Worm (Caenorhabditis elegans): ENCODE data around the gene spe-26.

The spe-26 gene

ce11 chrIV:10367740-10368246, 23.9 kb downstream of the spe-26 start, which contains the start of gene pges-2:
TSS of gene pges-2 (minus strand) at chrIV:10367790.
- TF ChIP-seq K09A11.1 (tag; optimal IDR thresholded peaks at IDR 0.05; ENCODE audit: insufficient read depth) (no peak), tbx-2 (tag; optimal IDR thresholded peaks at IDR 0.05) (no peak), zip-5 (tag; optimal IDR thresholded peaks at IDR 0.05) (no peak), pqm-1 (tag; optimal IDR thresholded peaks at IDR 0.05) (no peak), nfya-1 (tag; optimal IDR thresholded peaks at IDR 0.05) (no peak)

ce11 chrIV:10366018-10366417, 25.7 kb downstream of the spe-26 start, which contains the start of gene sir-2.1:
TSS of gene sir-2.1 (minus strand) at chrIV:10366229.
- TF ChIP-seq ceh-18 (tag; optimal IDR thresholded peaks at IDR 0.05) (no peak), hlh-30 (tag; optimal IDR thresholded peaks at IDR 0.05; ENCODE audit: insufficient read depth) (peak; percentile 38), unc-42 (tag; optimal IDR thresholded peaks at IDR 0.05) (peak; percentile 0), pag-3 (tag; optimal IDR thresholded peaks at IDR 0.05; ENCODE audit: borderline replicate concordance) (no peak)

- TF ChIP-seq sox-2 (GFP tag; IDR thresholded peaks at IDR 0.05), result no peak
- no peak for TF ChIP-seq ceh-2 (tag; optimal IDR thresholded peaks at IDR 0.05)
- TF ChIP-seq madf-2 (tag; optimal IDR thresholded peaks at IDR 0.05), result no peak
- no peak for TF ChIP-seq C08G9.2 (tag; optimal IDR thresholded peaks at IDR 0.05)
- no peak for TF ChIP-seq ceh-14 (tag; optimal IDR thresholded peaks at IDR 0.05)
- no peak for TF ChIP-seq ceh-24 (tag; optimal IDR thresholded peaks at IDR 0.05)
- no peak for TF ChIP-seq sox-4 (tag; optimal IDR thresholded peaks at IDR 0.05)
- no peak for TF ChIP-seq odd-2 (tag; optimal IDR thresholded peaks at IDR 0.05)
- TF ChIP-seq ceh-6 (GFP tag; optimal IDR thresholded peaks at IDR 0.05), result no peak
- no peak for TF ChIP-seq T23F11.4 (GFP tag; optimal IDR thresholded peaks at IDR 0.05)
- no peak for TF ChIP-seq K02D7.2 (tag; optimal IDR thresholded peaks at IDR 0.05)
- TF ChIP-seq ceh-48 (tag; optimal IDR thresholded peaks at IDR 0.05), result no peak
- no peak for TF ChIP-seq unc-42 (tag; optimal IDR thresholded peaks at IDR 0.05)
- TF ChIP-seq ttx-3 (tag; optimal IDR thresholded peaks at IDR 0.05), result no peak
- TF ChIP-seq fax-1 (tag; optimal IDR thresholded peaks at IDR 0.05), result no peak
- no peak for TF ChIP-seq hlh-8 (tag; optimal IDR thresholded peaks at IDR 0.05)
- TF ChIP-seq pqm-1 (tag; optimal IDR thresholded peaks at IDR 0.05), result no peak
- TF ChIP-seq unc-55 (GFP tag; optimal IDR thresholded peaks at IDR 0.05), result no peak
- no peak for TF ChIP-seq tbx-7 (tag; optimal IDR thresholded peaks at IDR 0.05)
- no peak for TF ChIP-seq nhr-11 (tag; optimal IDR thresholded peaks at IDR 0.05)
Measured at ce11 chrIV:10360336-10360735, 31.4 kb downstream of the spe-26 start, which contains the start of gene ugt-59. TSS of gene ugt-59 (plus strand) at chrIV:10360636.

- TF ChIP-seq elt-2 (tag; optimal IDR thresholded peaks at IDR 0.05), result no peak
- no peak for TF ChIP-seq C38D4.7 (GFP tag; optimal IDR thresholded peaks at IDR 0.05)
- no peak for TF ChIP-seq fax-1 (tag; optimal IDR thresholded peaks at IDR 0.05)
- no peak for TF ChIP-seq pqm-1 (tag; optimal IDR thresholded peaks at IDR 0.05)
- no peak for TF ChIP-seq mec-3 (tag; optimal IDR thresholded peaks at IDR 0.05; ENCODE audit: borderline replicate concordance)
- no peak for TF ChIP-seq dve-1 (tag; optimal IDR thresholded peaks at IDR 0.05)
- no peak for TF ChIP-seq ceh-18 (tag; optimal IDR thresholded peaks at IDR 0.05)
Measured at ce11 chrIV:10357842-10358241, 33.9 kb downstream of the spe-26 start, which contains the start of gene gkow-1. TSS of gene gkow-1 (plus strand) at chrIV:10358142.

ce11 chrIV:10357072-10357471, 34.7 kb downstream of the spe-26 start, which contains the start of gene R11A8.1:
TSS of gene R11A8.1 (minus strand) at chrIV:10357172.
- TF ChIP-seq pha-2 (tag; optimal IDR thresholded peaks at IDR 0.05) (no peak), zip-5 (tag; optimal IDR thresholded peaks at IDR 0.05) (no peak), sox-4 (tag; optimal IDR thresholded peaks at IDR 0.05) (no peak), T23F11.4 (GFP tag; optimal IDR thresholded peaks at IDR 0.05) (no peak), elt-4 (tag; optimal IDR thresholded peaks at IDR 0.05) (no peak), Y22D7AL.16 (tag; optimal IDR thresholded peaks at IDR 0.05) (no peak), pros-1 (tag; optimal IDR thresholded peaks at IDR 0.05) (no peak), ceh-14 (tag; optimal IDR thresholded peaks at IDR 0.05) (no peak), mec-3 (tag; optimal IDR thresholded peaks at IDR 0.05; ENCODE audit: borderline replicate concordance) (no peak)

Measured in whole organism, late embryonic.